Worm (Caenorhabditis elegans) whole organism, L1 larva: ENCODE data around the gene pinn-1.

Experiments used
- alr-1 ChIP-seq: fragments of 200-800 bp; sonication (Bioruptor generic); optimal IDR thresholded peaks from 2 replicates; lab custom pipeline; 2018; ENCODE audit warnings: borderline replicate concordance, mild to moderate bottlenecking, missing genetic modification characterization, missing compliant biosample characterization
- aly-2 ChIP-seq: fragments of 150-350 bp; optimal IDR thresholded peaks from 2 replicates; lab custom pipeline; 2014; ENCODE audit warnings: missing biosample characterization, missing genetic modification characterization
- ama-1 ChIP-seq: fragments of 150-350 bp; optimal IDR thresholded peaks from 2 replicates; lab custom pipeline; 2014
- blmp-1 ChIP-seq: fragments of 150-350 bp; optimal IDR thresholded peaks from 2 replicates; lab custom pipeline; 2014; ENCODE audit warnings: missing biosample characterization, missing genetic modification characterization
- ceh-82 ChIP-seq, 3 experiments: fragments of 150-350 bp in 1 of 3; sonication (generic microtip) in 2 of 3; optimal IDR thresholded peaks; 2 replicates each; lab custom pipeline; 2014 to 2017; ENCODE audit warnings: missing biosample characterization in 3 of 3, missing genetic modification characterization in 3 of 3
- ceh-88 ChIP-seq: fragments of 200-800 bp; sonication (Bioruptor generic); IDR thresholded peaks from 2 replicates; pipeline ENCODE4 v1.3.6; 2022; ENCODE audit warnings: missing genetic modification characterization, missing compliant biosample characterization
- efl-1 ChIP-seq, 4 experiments: fragments of 150-350 bp; optimal IDR thresholded peaks in 3 of 4; peaks in 1 of 4; 1 replicate in 1 of 4; 2 replicates in 3 of 4; lab custom pipeline; 2014; ENCODE audit warnings: missing biosample characterization in 2 of 4, missing genetic modification characterization in 2 of 4, missing genetic modification reagents in 2 of 4
- egl-13 ChIP-seq: sonication (generic microtip); optimal IDR thresholded peaks from 2 replicates; lab custom pipeline; 2016; ENCODE audit warnings: missing genotype, missing genetic modification reagents, missing genetic modification characterization, missing compliant biosample characterization
- elt-3 ChIP-seq, 6 experiments: fragments of 150-350 bp in 1 of 6; sonication (generic microtip); optimal IDR thresholded peaks; 2 replicates each; lab custom pipeline; 2017 to 2018; ENCODE audit warnings: missing biosample characterization in 6 of 6, missing genetic modification characterization in 6 of 6, inconsistent platforms in 1 of 6
- fkh-10 ChIP-seq: sonication (generic microtip); optimal IDR thresholded peaks from 2 replicates; lab custom pipeline; 2017; ENCODE audit warnings: missing biosample characterization, missing genetic modification reagents, missing genetic modification characterization
- fkh-4 ChIP-seq: sonication (generic microtip); optimal IDR thresholded peaks from 2 replicates; lab custom pipeline; 2016; ENCODE audit warnings: missing compliant biosample characterization, missing genetic modification characterization, borderline replicate concordance
- hpl-2 ChIP-seq: fragments of 150-350 bp; optimal IDR thresholded peaks from 2 replicates; lab custom pipeline; 2014; ENCODE audit warnings: missing biosample characterization, missing genetic modification reagents, missing genetic modification characterization
- isw-1 ChIP-seq: fragments of 200-800 bp; sonication (Bioruptor generic); IDR thresholded peaks from 2 replicates; pipeline ENCODE4 v1.3.6; 2022; ENCODE audit warnings: missing genetic modification characterization, missing compliant biosample characterization
- lin-13 ChIP-seq: fragments of 150-350 bp; optimal IDR thresholded peaks from 2 replicates; lab custom pipeline; 2014; ENCODE audit warnings: missing biosample characterization, missing genetic modification reagents, missing genetic modification characterization
- lin-14 ChIP-seq: fragments of 200-800 bp; sonication (Bioruptor generic); optimal IDR thresholded peaks from 2 replicates; lab custom pipeline; 2018; ENCODE audit warnings: mild to moderate bottlenecking, missing genetic modification characterization, moderate library complexity, missing compliant biosample characterization
- lin-15B ChIP-seq: fragments of 150-350 bp; sonication (generic microtip); optimal IDR thresholded peaks from 3 replicates; lab custom pipeline; 2014; ENCODE audit warnings: missing biosample characterization, missing genetic modification characterization
- lin-35 ChIP-seq, 2 experiments: fragments of 150-350 bp; optimal IDR thresholded peaks; 2 replicates each; lab custom pipeline; 2014; ENCODE audit warnings: missing biosample characterization in 2 of 2, missing genetic modification characterization in 2 of 2, missing genetic modification reagents in 2 of 2
- lsy-2 ChIP-seq, 2 experiments: fragments of 150-350 bp; optimal IDR thresholded peaks; 2 replicates each; lab custom pipeline; 2014; ENCODE audit warnings: missing biosample characterization in 2 of 2, missing genetic modification characterization in 2 of 2
- mep-1 ChIP-seq: fragments of 150-350 bp; optimal IDR thresholded peaks from 2 replicates; lab custom pipeline; 2014; ENCODE audit warnings: missing biosample characterization, missing genetic modification characterization
- nhr-11 ChIP-seq: fragments of 150-350 bp; optimal IDR thresholded peaks from 2 replicates; lab custom pipeline; 2014; ENCODE audit warnings: missing biosample characterization, missing genetic modification characterization
- nhr-12 ChIP-seq: sonication (generic microtip); optimal IDR thresholded peaks from 2 replicates; lab custom pipeline; 2017; ENCODE audit warnings: missing biosample characterization, missing genetic modification characterization
- nhr-19 ChIP-seq: fragments of 200-800 bp; sonication (Bioruptor generic); conservative IDR thresholded peaks from 2 replicates; pipeline ENCODE4 v1.3.6; 2022; ENCODE audit warnings: missing genetic modification characterization, missing compliant biosample characterization
- nhr-20 ChIP-seq: sonication (generic microtip); optimal IDR thresholded peaks from 2 replicates; lab custom pipeline; 2016; ENCODE audit warnings: mild to moderate bottlenecking, missing genetic modification characterization, missing compliant biosample characterization
- nhr-77 ChIP-seq: fragments of 150-350 bp; optimal IDR thresholded peaks from 2 replicates; lab custom pipeline; 2014; ENCODE audit warnings: missing biosample characterization, missing genetic modification characterization
- nhr-84 ChIP-seq: sonication (generic microtip); optimal IDR thresholded peaks from 2 replicates; lab custom pipeline; 2017; ENCODE audit warnings: missing biosample characterization, missing genetic modification characterization
- nhr-85 ChIP-seq: sonication (generic microtip); peaks from one replicate; lab custom pipeline; 2016; ENCODE audit warnings: missing genetic modification characterization, inconsistent platforms, missing compliant biosample characterization
- rnt-1 ChIP-seq: sonication (generic microtip); optimal IDR thresholded peaks from 2 replicates; lab custom pipeline; 2016; ENCODE audit warnings: mild to moderate bottlenecking, missing genetic modification characterization, moderate library complexity, missing compliant biosample characterization
- skn-1 ChIP-seq: fragments of 150-350 bp; optimal IDR thresholded peaks from 2 replicates; lab custom pipeline; 2014; ENCODE audit warnings: missing biosample characterization, missing genetic modification characterization
- snpc-4 ChIP-seq: fragments of 150-350 bp; optimal IDR thresholded peaks from 2 replicates; lab custom pipeline; 2014; ENCODE audit warnings: missing biosample characterization, missing genetic modification characterization
- swsn-7 ChIP-seq: sonication (generic microtip); optimal IDR thresholded peaks from 2 replicates; lab custom pipeline; 2016; ENCODE audit warnings: missing genetic modification characterization, missing compliant biosample characterization
- unc-130 ChIP-seq: fragments of 150-350 bp; optimal IDR thresholded peaks from 2 replicates; lab custom pipeline; 2017; ENCODE audit warnings: missing biosample characterization, missing genetic modification characterization, inconsistent platforms
- unc-62 ChIP-seq: fragments of 150-350 bp; optimal IDR thresholded peaks from 2 replicates; lab custom pipeline; 2014; ENCODE audit warnings: missing biosample characterization, missing genetic modification reagents, missing genetic modification characterization
- unc-86 ChIP-seq: sonication (generic microtip); optimal IDR thresholded peaks from 2 replicates; lab custom pipeline; 2016; ENCODE audit warnings: missing genetic modification characterization, missing compliant biosample characterization
- zag-1 ChIP-seq: fragments of 150-350 bp; optimal IDR thresholded peaks from 2 replicates; lab custom pipeline; 2014; ENCODE audit warnings: missing biosample characterization, missing genetic modification characterization

Gene pinn-1

ce11 chrII:2862557-2863035 lies 26.2 kb downstream of the pinn-1 start:
- TF ChIP-seq lin-15B (tag; lab: Kevin White, UChicago) (no peak), efl-1 (optimal IDR thresholded peaks at IDR 0.05; lab: Kevin White, UChicago) (no peak), efl-1 (GFP tag; optimal IDR thresholded peaks at IDR 0.05 in 1 of 2; lab: Kevin White, UChicago) (peak in 1 of 2 experiments; percentile 37)

ce11 chrII:2861385-2862099 lies 27.3 kb downstream of the pinn-1 start:
- TF ChIP-seq unc-130 (tag; lab: Kevin White, UChicago) (no peak), nhr-12 (tag; lab: Kevin White, UChicago) (no peak), ama-1 (lab: Kevin White, UChicago) (no peak), blmp-1 (peak; percentile 89), nhr-20 (tag; lab: Kevin White, UChicago) (peak; percentile 18), isw-1 (no peak), mep-1 (no peak), efl-1 (optimal IDR thresholded peaks at IDR 0.05; lab: Kevin White, UChicago) (no peak), efl-1 (GFP tag; optimal IDR thresholded peaks at IDR 0.05 in 1 of 2; lab: Kevin White, UChicago) (peak in 1 of 2 experiments; percentile 86), lin-14 (GFP tag; lab: Kevin White, UChicago) (peak; percentile 9), lin-35 (GFP tag; optimal IDR thresholded peaks at IDR 0.05; lab: Kevin White, UChicago) (peak in 1 of 2 experiments; percentile 30), ceh-82 (tag; optimal IDR thresholded peaks at IDR 0.05; lab: Kevin White, UChicago) (peak in 1 of 3 experiments; percentile 26), lin-13 (no peak), rnt-1 (tag; lab: Kevin White, UChicago) (peak; percentile 51), lsy-2 (tag; optimal IDR thresholded peaks at IDR 0.05; lab: Kevin White, UChicago) (no peak), swsn-7 (no peak), zag-1 (tag; lab: Kevin White, UChicago) (no peak), skn-1 (tag; lab: Kevin White, UChicago) (peak; percentile 7), lin-15B (tag; lab: Kevin White, UChicago) (no peak)

- TF ChIP-seq blmp-1 (peak; percentile 92), unc-62 (GFP tag; lab: Kevin White, UChicago) (no peak), alr-1 (no peak), fkh-4 (no peak), elt-3 (tag; optimal IDR thresholded peaks at IDR 0.05; lab: Kevin White, UChicago) (no peak), nhr-11 (tag; lab: Kevin White, UChicago) (no peak), nhr-85 (tag; lab: Kevin White, UChicago) (peak; percentile 72), nhr-77 (tag; lab: Kevin White, UChicago) (no peak), unc-86 (tag; lab: Kevin White, UChicago) (no peak), nhr-12 (tag; lab: Kevin White, UChicago) (no peak), snpc-4 (no peak), hpl-2 (GFP tag; lab: Kevin White, UChicago) (no peak), isw-1 (no peak), lin-13 (no peak), efl-1 (optimal IDR thresholded peaks at IDR 0.05; lab: Kevin White, UChicago) (no peak), efl-1 (GFP tag; optimal IDR thresholded peaks at IDR 0.05 in 1 of 2; lab: Kevin White, UChicago) (peak in 1 of 2 experiments; percentile 92), nhr-19 (GFP tag; lab: Robert Waterston, UW) (0 out of 2 replicates have a peak, but pooled peaks have one; percentile 6), lsy-2 (tag; optimal IDR thresholded peaks at IDR 0.05; lab: Kevin White, UChicago) (peak in 1 of 2 experiments; percentile 9), lin-14 (GFP tag; lab: Kevin White, UChicago) (peak; percentile 17)
Measured at ce11 chrII:2859873-2860821, 28.7 kb downstream of the pinn-1 start.

DNA sequence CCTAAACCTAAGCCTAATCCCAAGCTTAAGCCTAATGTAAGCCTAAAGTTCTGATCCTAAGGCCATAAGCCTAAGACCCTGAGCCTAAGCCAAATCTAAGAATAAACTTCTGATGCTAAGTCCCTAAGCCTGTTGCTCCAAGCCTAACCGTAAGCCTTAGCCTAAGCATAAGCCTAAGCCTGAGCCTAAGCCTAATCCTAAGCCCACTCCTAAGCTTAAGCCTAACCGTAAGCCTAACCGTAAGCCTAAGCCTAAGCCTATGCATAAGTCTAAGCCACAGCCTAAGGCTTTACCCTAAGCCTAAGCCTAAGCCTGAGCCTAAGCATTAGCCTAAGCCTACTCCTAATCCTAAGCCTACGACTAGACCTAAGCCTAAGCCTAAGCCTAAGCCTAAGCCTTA lies 29.5 kb downstream of the pinn-1 start:
- TF ChIP-seq fkh-10 (GFP tag; lab: Kevin White, UChicago), result no peak
- no peak for TF ChIP-seq ceh-88
- no peak for TF ChIP-seq aly-2 (tag; lab: Kevin White, UChicago)
- TF ChIP-seq nhr-84, result no peak
- no peak for TF ChIP-seq egl-13 (tag; lab: Kevin White, UChicago)
